Worm (Caenorhabditis elegans) whole organism, L4 larva: ENCODE data around the gene famp-1.
A peak's percentile ranks its signal among the peaks of the same experiment; 100 is the strongest.

Source experiments
- D1046.2 ChIP-seq: fragments of 200-800 bp; sonication (Bioruptor generic); IDR thresholded peaks from 2 replicates; pipeline ENCODE4 v1.3.6; 2022; ENCODE audit warnings: missing genetic modification characterization, missing compliant biosample characterization
- F10B5.3 ChIP-seq: sonication (generic microtip); optimal IDR thresholded peaks from 2 replicates; lab custom pipeline; 2016; ENCODE audit warnings: mild to moderate bottlenecking, missing genetic modification characterization, missing compliant biosample characterization
- Y48G9A.11 ChIP-seq: fragments of 200-800 bp; sonication (Bioruptor generic); IDR thresholded peaks from 2 replicates; pipeline ENCODE4 v1.3.6; 2022; ENCODE audit warnings: missing genetic modification reagents, missing genetic modification characterization, missing compliant biosample characterization
- Y5F2A.4 ChIP-seq: fragments of 200-800 bp; sonication (Bioruptor generic); optimal IDR thresholded peaks from 2 replicates; lab custom pipeline; 2018; ENCODE audit warnings: mild to moderate bottlenecking, missing genetic modification characterization, missing compliant biosample characterization
- Y75B8A.6 ChIP-seq: fragments of 200-800 bp; sonication (Bioruptor generic); IDR thresholded peaks from 2 replicates; pipeline ENCODE4 v1.3.6; 2022; ENCODE audit warnings: missing genetic modification reagents, missing genetic modification characterization, missing compliant biosample characterization
- ZK337.2 ChIP-seq: fragments of 200-800 bp; sonication (Bioruptor generic); IDR thresholded peaks from 2 replicates; pipeline ENCODE4 v1.3.6; 2022; ENCODE audit warnings: missing genetic modification reagents, missing genetic modification characterization, missing compliant biosample characterization
- arid-1 ChIP-seq: fragments of 200-800 bp; sonication (Bioruptor generic); conservative IDR thresholded peaks from 2 replicates; pipeline ENCODE4 v1.3.6; 2022; ENCODE audit warnings: missing genetic modification reagents, missing genetic modification characterization, missing compliant biosample characterization
- ceh-44 ChIP-seq: fragments of 200-800 bp; sonication (Bioruptor generic); IDR thresholded peaks from 2 replicates; pipeline ENCODE4 v1.3.6; 2022; ENCODE audit warnings: missing genetic modification reagents, missing genetic modification characterization, missing compliant biosample characterization
- ces-1 ChIP-seq: fragments of 150-350 bp; sonication (generic microtip); optimal IDR thresholded peaks from 4 replicates; lab custom pipeline; 2014; ENCODE audit warnings: missing biosample characterization, missing genetic modification reagents, missing genetic modification characterization
- daf-16 ChIP-seq, 3 experiments: sonication (generic microtip); optimal IDR thresholded peaks; 2 replicates each; lab custom pipeline; 2016 to 2017; ENCODE audit warnings: missing genetic modification characterization in 3 of 3, missing genetic modification reagents in 3 of 3, mild to moderate bottlenecking in 2 of 3, missing compliant biosample characterization in 2 of 3, missing biosample characterization in 1 of 3, moderate library complexity in 1 of 3
- dmd-6 ChIP-seq: fragments of 200-800 bp; sonication (Bioruptor generic); IDR thresholded peaks from 2 replicates; pipeline ENCODE4 v1.3.6; 2022; ENCODE audit warnings: missing genetic modification reagents, missing genetic modification characterization, missing compliant biosample characterization
- dmd-9 ChIP-seq: fragments of 200-800 bp; sonication (Bioruptor generic); IDR thresholded peaks from 2 replicates; pipeline ENCODE4 v1.3.6; 2022; ENCODE audit warnings: missing genetic modification reagents, missing genetic modification characterization, missing compliant biosample characterization
- dpl-1 ChIP-seq: fragments of 150-350 bp; optimal IDR thresholded peaks from 2 replicates; lab custom pipeline; 2014; ENCODE audit warnings: missing biosample characterization, missing genetic modification reagents, missing genetic modification characterization
- duxl-1 ChIP-seq: sonication (generic microtip); optimal IDR thresholded peaks from 2 replicates; lab custom pipeline; 2016; ENCODE audit warnings: mild to moderate bottlenecking, missing genetic modification characterization, moderate library complexity, missing compliant biosample characterization; ENCODE audit not compliant: poor library complexity
- hlh-11 ChIP-seq: fragments of 200-800 bp; sonication (Bioruptor generic); optimal IDR thresholded peaks from 2 replicates; lab custom pipeline; 2018; ENCODE audit warnings: mild to moderate bottlenecking, missing genetic modification characterization, missing compliant biosample characterization
- hlh-30 ChIP-seq: sonication (generic microtip); optimal IDR thresholded peaks from 2 replicates; lab custom pipeline; 2017; ENCODE audit warnings: antibody characterized with exemption, mild to moderate bottlenecking, missing genetic modification characterization, missing compliant biosample characterization; ENCODE audit not compliant: insufficient read depth
- hmg-1.1 ChIP-seq: fragments of 200-800 bp; sonication (Bioruptor generic); IDR thresholded peaks from 2 replicates; pipeline ENCODE4 v1.3.6; 2022; ENCODE audit warnings: missing genetic modification reagents, missing genetic modification characterization, missing compliant biosample characterization
- lin-1 ChIP-seq: fragments of 200-800 bp; sonication (Bioruptor generic); IDR thresholded peaks from 2 replicates; pipeline ENCODE4 v1.3.6; 2022; ENCODE audit warnings: missing genetic modification reagents, missing genetic modification characterization, missing compliant biosample characterization
- lin-39 ChIP-seq: fragments of 150-350 bp; optimal IDR thresholded peaks from 2 replicates; lab custom pipeline; 2014; ENCODE audit warnings: missing biosample characterization, missing genetic modification reagents, missing genetic modification characterization
- madf-5 ChIP-seq, 2 experiments: fragments of 200-800 bp; sonication (Bioruptor generic); IDR thresholded peaks; 2 replicates each; pipeline ENCODE4 v1.3.6; 2022; ENCODE audit warnings: missing compliant biosample characterization in 2 of 2, missing genetic modification characterization in 2 of 2
- mdl-1 ChIP-seq, 2 experiments: fragments of 150-350 bp in 1 of 2; sonication (generic microtip) in 1 of 2; optimal IDR thresholded peaks; 2 replicates each; lab custom pipeline; 2014 to 2017; ENCODE audit warnings: missing biosample characterization in 2 of 2, missing genetic modification characterization in 2 of 2
- mep-1 ChIP-seq: fragments of 150-350 bp; sonication (generic microtip); optimal IDR thresholded peaks from 3 replicates; lab custom pipeline; 2014; ENCODE audit warnings: missing biosample characterization, missing genetic modification characterization
- mxl-2 ChIP-seq: fragments of 200-800 bp; sonication (Bioruptor generic); conservative IDR thresholded peaks from 2 replicates; pipeline ENCODE4 v1.3.6; 2022; ENCODE audit warnings: missing genetic modification reagents, missing genetic modification characterization, missing compliant biosample characterization
- mxl-3 ChIP-seq: fragments of 200-800 bp; sonication (Bioruptor generic); optimal IDR thresholded peaks from 2 replicates; lab custom pipeline; 2018; ENCODE audit warnings: mild to moderate bottlenecking, missing genetic modification characterization, missing compliant biosample characterization
- nhr-10 ChIP-seq: fragments of 150-350 bp; optimal IDR thresholded peaks from 2 replicates; lab custom pipeline; 2014; ENCODE audit warnings: missing biosample characterization, missing genetic modification characterization
- nhr-102 ChIP-seq: sonication (generic microtip); optimal IDR thresholded peaks from 2 replicates; lab custom pipeline; 2016; ENCODE audit warnings: mild to moderate bottlenecking, missing genetic modification characterization, moderate library complexity, missing compliant biosample characterization
- nhr-11 ChIP-seq: fragments of 150-350 bp; optimal IDR thresholded peaks from 2 replicates; lab custom pipeline; 2014; ENCODE audit warnings: missing biosample characterization, missing genetic modification characterization
- nhr-237 ChIP-seq: sonication (generic microtip); optimal IDR thresholded peaks from 2 replicates; lab custom pipeline; 2017; ENCODE audit warnings: missing biosample characterization, missing genetic modification characterization
- nhr-25 ChIP-seq: sonication (generic microtip); optimal IDR thresholded peaks from 2 replicates; lab custom pipeline; 2017; ENCODE audit warnings: missing genetic modification characterization, mild to moderate bottlenecking, missing compliant biosample characterization, antibody characterized with exemption, moderate library complexity, borderline replicate concordance; ENCODE audit not compliant: insufficient read depth
- nhr-41 ChIP-seq: fragments of 200-800 bp; sonication (Bioruptor generic); IDR thresholded peaks from 2 replicates; pipeline ENCODE4 v1.3.6; 2022; ENCODE audit warnings: missing genetic modification reagents, missing genetic modification characterization, missing compliant biosample characterization
- pha-4 ChIP-seq, 2 experiments: fragments of 150-350 bp in 1 of 2; fragments of 200-800 bp in 1 of 2; sonication (Bioruptor generic) in 1 of 2; IDR thresholded peaks in 1 of 2; optimal IDR thresholded peaks in 1 of 2; 2 replicates each; pipeline versions ENCODE4 v1.3.6 to Lab custom; 2014 to 2022; ENCODE audit warnings: missing genetic modification characterization in 2 of 2, missing genetic modification reagents in 2 of 2, missing biosample characterization in 1 of 2, missing compliant biosample characterization in 1 of 2
- set-16 ChIP-seq: fragments of 200-800 bp; sonication (Bioruptor generic); IDR thresholded peaks from 2 replicates; pipeline ENCODE4 v1.3.6; 2022; ENCODE audit warnings: missing genetic modification reagents, missing genetic modification characterization, missing compliant biosample characterization
- snpc-1.2 ChIP-seq: fragments of 200-800 bp; sonication (Bioruptor generic); IDR thresholded peaks from 2 replicates; pipeline ENCODE4 v1.3.6; 2022; ENCODE audit warnings: missing genetic modification reagents, missing genetic modification characterization, missing compliant biosample characterization
- snpc-4 ChIP-seq: fragments of 150-350 bp; optimal IDR thresholded peaks from 2 replicates; lab custom pipeline; 2014; ENCODE audit warnings: missing biosample characterization, missing genetic modification characterization
- spr-3 ChIP-seq: fragments of 200-800 bp; sonication (Bioruptor generic); optimal IDR thresholded peaks from 2 replicates; lab custom pipeline; 2018; ENCODE audit warnings: mild to moderate bottlenecking, missing genetic modification characterization, missing compliant biosample characterization
- tag-97 ChIP-seq: fragments of 200-800 bp; sonication (Bioruptor generic); IDR thresholded peaks from 2 replicates; pipeline ENCODE4 v1.3.6; 2022; ENCODE audit warnings: missing genetic modification characterization, missing compliant biosample characterization
- unc-130 ChIP-seq: sonication (generic microtip); optimal IDR thresholded peaks from 2 replicates; lab custom pipeline; 2016; ENCODE audit warnings: missing genetic modification reagents, missing genetic modification characterization, missing compliant biosample characterization
- unc-62 ChIP-seq, 3 experiments: fragments of 150-350 bp in 1 of 3; sonication (generic microtip); optimal IDR thresholded peaks in 2 of 3; peaks in 1 of 3; 1 replicate in 1 of 3; 2 replicates in 2 of 3; lab custom pipeline; 2014 to 2017; ENCODE audit warnings: missing biosample characterization in 3 of 3, missing genetic modification characterization in 3 of 3, missing genetic modification reagents in 3 of 3, missing genotype in 1 of 3
- zip-11 ChIP-seq: fragments of 200-800 bp; sonication (Bioruptor generic); IDR thresholded peaks from 2 replicates; pipeline ENCODE4 v1.3.6; 2022; ENCODE audit warnings: missing genetic modification characterization, missing compliant biosample characterization
- ztf-11 ChIP-seq: fragments of 150-350 bp; optimal IDR thresholded peaks from 2 replicates; lab custom pipeline; 2014; ENCODE audit warnings: missing biosample characterization, missing genetic modification characterization

famp-1 gene

DNA sequence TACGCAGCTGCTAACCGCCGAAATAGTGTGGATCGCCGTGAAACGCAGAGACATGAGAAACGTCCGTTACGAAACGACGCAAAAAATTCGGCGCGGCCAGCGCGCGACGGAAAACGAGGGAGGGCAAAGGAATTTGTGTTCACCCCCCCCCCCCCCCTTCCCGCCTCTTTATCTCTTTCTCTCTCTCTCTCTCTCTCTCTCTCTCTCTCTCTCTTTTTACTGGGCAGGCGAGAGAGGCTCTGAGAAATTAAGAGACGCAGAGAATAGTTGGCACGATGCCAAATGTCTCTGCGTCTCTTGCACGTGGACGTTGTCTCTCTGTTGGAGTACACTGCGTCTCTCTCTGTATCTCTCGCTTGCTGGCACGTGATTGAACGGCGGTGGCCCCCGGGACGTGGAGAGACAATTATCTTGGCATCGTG lies 44.1 kb downstream of the famp-1 start (continued):
- no peak for TF ChIP-seq tag-97
- peak; percentile 90 for TF ChIP-seq mxl-2 (GFP tag; lab: Robert Waterston, UW)
- peak; percentile 86 for TF ChIP-seq Y5F2A.4 (GFP tag; lab: Kevin White, UChicago)
- TF ChIP-seq hlh-11 (tag; lab: Kevin White, UChicago): peak; percentile 100
- peak; percentile 88 for TF ChIP-seq F10B5.3
- peak; percentile 83 for TF ChIP-seq nhr-11
- TF ChIP-seq madf-5 (GFP tag; IDR thresholded peaks at IDR 0.05; lab: Robert Waterston, UW): 0 out of 4 replicates have a peak, but pooled peaks of 1 of the 2 experiments have one; percentile 43
- TF ChIP-seq ces-1: no peak
- peak; percentile 95 for TF ChIP-seq mep-1 (tag; lab: Kevin White, UChicago)
- TF ChIP-seq zip-11 (GFP tag; lab: Robert Waterston, UW): no peak
- TF ChIP-seq Y48G9A.11 (GFP tag; lab: Robert Waterston, UW): no peak
- peak; percentile 72; the same call in 1 of the 2 replicates for TF ChIP-seq arid-1 (GFP tag; lab: Robert Waterston, UW)
- TF ChIP-seq nhr-102 (tag; lab: Kevin White, UChicago): peak; percentile 98
- peak; percentile 38 to 92 for TF ChIP-seq daf-16 (GFP tag; optimal IDR thresholded peaks at IDR 0.05; lab: Kevin White, UChicago)
- peak; percentile 28 for TF ChIP-seq daf-16 (tag; optimal IDR thresholded peaks at IDR 0.05; lab: Kevin White, UChicago)
- peak; percentile 90 for TF ChIP-seq nhr-25 (tag; lab: Kevin White, UChicago)
- peak; percentile 89 for TF ChIP-seq duxl-1 (tag; lab: Kevin White, UChicago)
- no peak for TF ChIP-seq nhr-237 (tag; lab: Kevin White, UChicago)
- peak; percentile 98 for TF ChIP-seq pha-4 (GFP tag; IDR thresholded peaks at IDR 0.05; lab: Robert Waterston, UW)
- no peak for TF ChIP-seq pha-4 (tag; optimal IDR thresholded peaks at IDR 0.05; lab: Kevin White, UChicago)
- peak; percentile 94 for TF ChIP-seq lin-1 (GFP tag; lab: Robert Waterston, UW)
- TF ChIP-seq dpl-1 (GFP tag; lab: Kevin White, UChicago): peak; percentile 75
- no peak for TF ChIP-seq lin-39 (tag; lab: Kevin White, UChicago)
- TF ChIP-seq snpc-1.2: peak; percentile 56
- no peak for TF ChIP-seq snpc-4 (tag; lab: Kevin White, UChicago)
- TF ChIP-seq ztf-11 (tag; lab: Kevin White, UChicago): no peak
- TF ChIP-seq unc-130 (GFP tag; lab: Kevin White, UChicago): no peak
- no peak; the same call in 1 of the 2 replicates for TF ChIP-seq ZK337.2 (GFP tag; lab: Robert Waterston, UW)
- peak; percentile 55; the same call in 1 of the 2 replicates for TF ChIP-seq nhr-41 (GFP tag; lab: Robert Waterston, UW)
- TF ChIP-seq dmd-9 (GFP tag; lab: Robert Waterston, UW): peak; percentile 60; the same call in 1 of the 2 replicates
- TF ChIP-seq Y75B8A.6 (GFP tag; lab: Robert Waterston, UW): peak; percentile 66; the same call in 1 of the 2 replicates

DNA sequence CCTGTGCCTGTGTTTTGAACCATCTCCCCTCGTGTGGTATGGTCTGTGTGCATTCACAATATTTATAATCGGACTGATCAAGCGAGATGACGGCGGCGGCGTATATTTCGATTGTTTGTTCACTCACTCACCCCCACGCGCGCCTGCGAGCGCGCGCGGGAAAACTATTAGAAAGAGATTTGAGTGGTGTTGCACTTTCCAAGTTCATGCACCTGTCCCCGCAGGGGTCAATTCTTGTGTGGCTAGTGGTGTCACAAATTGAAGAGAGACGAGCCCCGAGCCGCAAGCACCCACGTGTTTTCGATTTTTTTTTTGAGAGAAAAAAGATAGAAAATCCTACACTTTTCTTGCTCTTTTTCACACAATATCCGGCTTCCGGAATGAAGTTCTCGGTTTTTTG lies 46.2 kb downstream of the famp-1 start:
- TF ChIP-seq set-16 (GFP tag; lab: Robert Waterston, UW): peak; percentile 40
- peak in 1 of 2 experiments; percentile 31 for TF ChIP-seq unc-62 (GFP tag; optimal IDR thresholded peaks at IDR 0.05 in 1 of 2; lab: Kevin White, UChicago)
- TF ChIP-seq unc-62 (tag; optimal IDR thresholded peaks at IDR 0.05; lab: Kevin White, UChicago): no peak
- peak in 1 of 2 experiments; percentile 31 for TF ChIP-seq mdl-1 (tag; optimal IDR thresholded peaks at IDR 0.05; lab: Kevin White, UChicago)
- TF ChIP-seq mxl-3: peak; percentile 14
- TF ChIP-seq nhr-10 (tag; lab: Kevin White, UChicago): no peak
- TF ChIP-seq spr-3 (GFP tag; lab: Kevin White, UChicago): no peak
- no peak for TF ChIP-seq ceh-44
- 0 out of 2 replicates have a peak, but pooled peaks have one; percentile 25 for TF ChIP-seq D1046.2 (GFP tag; lab: Robert Waterston, UW)
- TF ChIP-seq hlh-30 (tag; lab: Kevin White, UChicago): peak; percentile 49
- TF ChIP-seq dmd-6: 0 out of 2 replicates have a peak, but pooled peaks have one; percentile 7
- TF ChIP-seq hlh-11 (tag; lab: Kevin White, UChicago): peak; percentile 48
- TF ChIP-seq hmg-1.1: peak; percentile 38
